Fruit fly (Drosophila melanogaster) whole organism: ENCODE results near the gene prage.

ENCODE experiments used
- EcR ChIP-seq, 2 experiments: fragments of >200 bp; optimal IDR thresholded peaks; 2 replicates each; lab custom pipeline; 2017; ENCODE audit warnings: missing biosample characterization in 2 of 2, missing genetic modification characterization in 2 of 2, missing genetic modification reagents in 2 of 2
- usp ChIP-seq: fragments of >200 bp; optimal IDR thresholded peaks from 2 replicates; lab custom pipeline; 2017; ENCODE audit warnings: missing biosample characterization, missing genetic modification characterization, mixed read lengths

- TF ChIP-seq EcR (GFP tag; optimal IDR thresholded peaks at IDR 0.05; lab: Kevin White, UChicago) = no peak
- TF ChIP-seq usp = no peak
Measured at dm6 chrX:1854873-1855272, 81.4 kb downstream of the prage start.
